Fruit fly (Drosophila melanogaster) Kc167 (cell line): ENCODE results near the gene CG17121.

Experiments
- Myc ChIP-seq: fragments of >200 bp; optimal IDR thresholded peaks from 2 replicates; lab custom pipeline; 2017; ENCODE audit warnings: missing external identifiers
- Sin3A ChIP-seq: fragments of >200 bp; optimal IDR thresholded peaks from 2 replicates; lab custom pipeline; 2018; ENCODE audit warnings: missing external identifiers
- h ChIP-seq: fragments of >200 bp; optimal IDR thresholded peaks from 3 replicates; lab custom pipeline; 2018; ENCODE audit warnings: missing external identifiers
- insv ChIP-seq: fragments of >200 bp; optimal IDR thresholded peaks from 3 replicates; lab custom pipeline; 2018; ENCODE audit warnings: missing external identifiers
- psq ChIP-seq: fragments of >200 bp; optimal IDR thresholded peaks from 2 replicates; lab custom pipeline; 2017; ENCODE audit warnings: missing external identifiers
- ttk ChIP-seq: sonication (Bioruptor generic); optimal IDR thresholded peaks from 2 replicates; lab custom pipeline; 2017; ENCODE audit warnings: missing external identifiers

The CG17121 gene

dm6 chr3R:23057390-23057789 lies 9.4 kb upstream of the CG17121 start:
- no peak for TF ChIP-seq ttk
- TF ChIP-seq h (lab: Kevin White, UChicago) = no peak
- TF ChIP-seq insv = no peak

dm6 chr3R:23056753-23057152 lies 8.7 kb upstream of the CG17121 start:
- TF ChIP-seq h (lab: Kevin White, UChicago) (no peak), Sin3A (lab: Kevin White, UChicago) (no peak), ttk (no peak), psq (lab: Kevin White, UChicago) (no peak), insv (no peak), Myc (lab: Kevin White, UChicago) (no peak)

- peak; percentile 100 for TF ChIP-seq ttk
- no peak for TF ChIP-seq Sin3A (lab: Kevin White, UChicago)
- TF ChIP-seq insv = no peak
Measured at dm6 chr3R:23056113-23056512, 8.1 kb upstream of the CG17121 start.

- TF ChIP-seq ttk = no peak
- no peak for TF ChIP-seq psq (lab: Kevin White, UChicago)
- TF ChIP-seq Sin3A (lab: Kevin White, UChicago) = no peak
- TF ChIP-seq h (lab: Kevin White, UChicago) = no peak
- no peak for TF ChIP-seq insv
- no peak for TF ChIP-seq Myc (lab: Kevin White, UChicago)
Measured at dm6 chr3R:23053936-23054335, 5.9 kb upstream of the CG17121 start, which contains the start of gene p53. Gene p53, minus strand, starts transcription at chr3R:23054082.

- TF ChIP-seq h (lab: Kevin White, UChicago) (no peak), insv (no peak)
Measured at dm6 chr3R:23053135-23053730, 5.2 kb upstream of the CG17121 start.

dm6 chr3R:23051639-23052125 lies 3.7 kb upstream of the CG17121 start, which contains the start of gene Gr94a:
Gene Gr94a, plus strand, starts transcription at chr3R:23051689.
- TF ChIP-seq ttk (peak; percentile 97), h (lab: Kevin White, UChicago) (no peak), Myc (lab: Kevin White, UChicago) (no peak), insv (no peak)

dm6 chr3R:23048690-23049118 lies 690 bp upstream of the CG17121 start:
- TF ChIP-seq h (lab: Kevin White, UChicago) (no peak), Sin3A (lab: Kevin White, UChicago) (no peak), ttk (no peak), psq (lab: Kevin White, UChicago) (no peak), insv (no peak), Myc (lab: Kevin White, UChicago) (no peak)

dm6 chr3R:23046529-23046943 lies 1.5 kb downstream of the CG17121 start:
- no peak for TF ChIP-seq Sin3A (lab: Kevin White, UChicago)
- no peak for TF ChIP-seq ttk
- no peak for TF ChIP-seq psq (lab: Kevin White, UChicago)
- no peak for TF ChIP-seq h (lab: Kevin White, UChicago)
- TF ChIP-seq insv = no peak
- TF ChIP-seq Myc (lab: Kevin White, UChicago) = no peak

- TF ChIP-seq psq (lab: Kevin White, UChicago) = no peak
- no peak for TF ChIP-seq insv
- TF ChIP-seq Myc (lab: Kevin White, UChicago) = no peak
- no peak for TF ChIP-seq h (lab: Kevin White, UChicago)
- no peak for TF ChIP-seq Sin3A (lab: Kevin White, UChicago)
- no peak for TF ChIP-seq ttk
Measured at dm6 chr3R:23043690-23044089, 4.3 kb downstream of the CG17121 start, which contains the start of gene CG13837. Gene CG13837, plus strand, starts transcription at chr3R:23043990.

dm6 chr3R:23042746-23043265 lies 5.2 kb downstream of the CG17121 start:
- TF ChIP-seq ttk (no peak), Myc (lab: Kevin White, UChicago) (no peak), Sin3A (lab: Kevin White, UChicago) (no peak), psq (lab: Kevin White, UChicago) (no peak), h (lab: Kevin White, UChicago) (no peak), insv (no peak)

dm6 chr3R:23041941-23042340 lies 6.1 kb downstream of the CG17121 start, which contains the start of gene CG13838:
Gene CG13838, plus strand, starts transcription at chr3R:23042241.
- TF ChIP-seq ttk (no peak), psq (lab: Kevin White, UChicago) (no peak), Myc (lab: Kevin White, UChicago) (no peak), insv (no peak), h (lab: Kevin White, UChicago) (no peak), Sin3A (lab: Kevin White, UChicago) (no peak)

dm6 chr3R:23038062-23038461 lies 10.0 kb downstream of the CG17121 start:
- TF ChIP-seq ttk (no peak), h (lab: Kevin White, UChicago) (no peak), psq (lab: Kevin White, UChicago) (no peak), Sin3A (lab: Kevin White, UChicago) (no peak), insv (no peak), Myc (lab: Kevin White, UChicago) (no peak)

dm6 chr3R:23036321-23036720 lies 11.7 kb downstream of the CG17121 start:
- TF ChIP-seq insv (no peak), ttk (no peak), h (lab: Kevin White, UChicago) (no peak), Sin3A (lab: Kevin White, UChicago) (no peak), psq (lab: Kevin White, UChicago) (no peak), Myc (lab: Kevin White, UChicago) (no peak)
